Worm (Caenorhabditis elegans): Measurements from ENCODE around the gene irld-45.
A peak's percentile ranks its signal among the peaks of the same experiment; 100 is the strongest.

The irld-45 gene

ce11 chrV:1698400-1698799 lies 50.3 kb downstream of the irld-45 start:
- TF ChIP-seq zfh-2 (GFP tag; conservative IDR thresholded peaks at IDR 0.05) (peak; percentile 79), egrh-3 (GFP tag; IDR thresholded peaks at IDR 0.05) (peak; percentile 49; the same call in 1 of the 2 replicates), ceh-100 (GFP tag; IDR thresholded peaks at IDR 0.05) (no peak)

ce11 chrV:1699228-1699795 lies 51.2 kb downstream of the irld-45 start:
- TF ChIP-seq let-526 (GFP tag; IDR thresholded peaks at IDR 0.05): no peak
- TF ChIP-seq egrh-3 (GFP tag; IDR thresholded peaks at IDR 0.05): peak; percentile 78
- no peak for TF ChIP-seq egl-18 (GFP tag; IDR thresholded peaks at IDR 0.05)
- 0 out of 2 replicates have a peak, but pooled peaks have one; percentile 25 for TF ChIP-seq attf-6 (GFP tag; IDR thresholded peaks at IDR 0.05)
- peak; percentile 89 for TF ChIP-seq zfh-2 (GFP tag; conservative IDR thresholded peaks at IDR 0.05)
